Fruit fly (Drosophila melanogaster) whole organism, prepupa: Measurements from ENCODE around the gene CG32099.
A peak's percentile ranks its signal among the peaks of the same experiment; 100 is the strongest.

Source experiments
- Blimp-1 ChIP-seq: fragments of 200-800 bp; sonication (Bioruptor generic); optimal IDR thresholded peaks from 3 replicates; lab custom pipeline; 2017; ENCODE audit warnings: missing biosample characterization, missing genetic modification characterization, mild to moderate bottlenecking, moderate library complexity, missing genetic modification reagents
- CG10669 ChIP-seq: fragments of 200-800 bp; sonication (Bioruptor generic); optimal IDR thresholded peaks from 3 replicates; lab custom pipeline; 2018; ENCODE audit warnings: missing biosample characterization, mild to moderate bottlenecking, missing genetic modification characterization, moderate library complexity
- CG11294 ChIP-seq: fragments of 200-800 bp; sonication (Bioruptor generic); IDR thresholded peaks from 2 replicates; pipeline ENCODE4 v1.3.6; 2022; ENCODE audit warnings: missing biosample characterization, missing genetic modification characterization
- CG11762 ChIP-seq: fragments of 200-800 bp; sonication (Bioruptor generic); optimal IDR thresholded peaks from 3 replicates; lab custom pipeline; 2016; ENCODE audit warnings: missing biosample characterization, missing genetic modification characterization; ENCODE audit not compliant: insufficient read depth
- CG11902 ChIP-seq: fragments of 200-800 bp; sonication (Bioruptor generic); optimal IDR thresholded peaks from 3 replicates; lab custom pipeline; 2016; ENCODE audit warnings: missing biosample characterization, missing genetic modification characterization
- CG15336 ChIP-seq: fragments of 200-800 bp; sonication (Bioruptor generic); IDR thresholded peaks from 2 replicates; pipeline ENCODE4 v1.3.6; 2022; ENCODE audit warnings: missing biosample characterization, missing genetic modification characterization
- CG1621 ChIP-seq: fragments of 200-800 bp; sonication (Bioruptor generic); optimal IDR thresholded peaks from 3 replicates; lab custom pipeline; 2018; ENCODE audit warnings: missing biosample characterization, mild to moderate bottlenecking, missing genetic modification characterization
- CG3032 ChIP-seq: fragments of 200-800 bp; optimal IDR thresholded peaks from 2 replicates; lab custom pipeline; 2019; ENCODE audit warnings: missing biosample characterization, mild to moderate bottlenecking, missing genetic modification characterization, moderate library complexity
- CG31627 ChIP-seq: fragments of 200-800 bp; sonication (Bioruptor generic); optimal IDR thresholded peaks from 3 replicates; lab custom pipeline; 2016; ENCODE audit warnings: missing biosample characterization, missing genetic modification characterization
- CG32006 ChIP-seq: fragments of 200-800 bp; sonication (Bioruptor generic); optimal IDR thresholded peaks from 3 replicates; lab custom pipeline; 2017; ENCODE audit warnings: missing biosample characterization, mild to moderate bottlenecking, missing genetic modification characterization
- CG34406 ChIP-seq: fragments of 200-800 bp; sonication (Bioruptor generic); optimal IDR thresholded peaks from 3 replicates; lab custom pipeline; 2016; ENCODE audit warnings: missing biosample characterization, missing genetic modification characterization
- CG3919 ChIP-seq: fragments of 200-800 bp; sonication (Bioruptor generic); optimal IDR thresholded peaks from 3 replicates; lab custom pipeline; 2016; ENCODE audit warnings: missing biosample characterization, missing genetic modification characterization
- CG4318 ChIP-seq: fragments of 200-800 bp; sonication (Bioruptor generic); optimal IDR thresholded peaks from 3 replicates; lab custom pipeline; 2017; ENCODE audit warnings: missing biosample characterization, mild to moderate bottlenecking, missing genetic modification characterization
- CG6276 ChIP-seq: fragments of 200-800 bp; sonication (Bioruptor generic); optimal IDR thresholded peaks from 2 replicates; lab custom pipeline; 2017; ENCODE audit warnings: missing biosample characterization, mild to moderate bottlenecking, missing genetic modification characterization
- CG6792 ChIP-seq: fragments of 200-800 bp; sonication (Bioruptor generic); optimal IDR thresholded peaks from 3 replicates; lab custom pipeline; 2016; ENCODE audit warnings: missing biosample characterization, missing genetic modification characterization
- CG6808 ChIP-seq: fragments of 200-800 bp; sonication (Bioruptor generic); optimal IDR thresholded peaks from 3 replicates; lab custom pipeline; 2017; ENCODE audit warnings: missing biosample characterization, missing genetic modification characterization, mild to moderate bottlenecking, moderate library complexity, missing genetic modification reagents
- CG6854 ChIP-seq: fragments of 200-800 bp; sonication (Bioruptor generic); optimal IDR thresholded peaks from 2 replicates; lab custom pipeline; 2017; ENCODE audit warnings: missing biosample characterization, mild to moderate bottlenecking, missing genetic modification characterization
- CG8319 ChIP-seq: fragments of 200-800 bp; sonication (Bioruptor generic); optimal IDR thresholded peaks from 3 replicates; lab custom pipeline; 2016; ENCODE audit warnings: missing biosample characterization, missing genetic modification characterization
- CG9139 ChIP-seq: fragments of 200-800 bp; sonication (Bioruptor generic); optimal IDR thresholded peaks from 3 replicates; lab custom pipeline; 2017; ENCODE audit warnings: missing biosample characterization, mild to moderate bottlenecking, missing genetic modification characterization
- Eip75B ChIP-seq: fragments of 200-800 bp; sonication (Bioruptor generic); optimal IDR thresholded peaks from 3 replicates; lab custom pipeline; 2016; ENCODE audit warnings: missing biosample characterization, missing genetic modification characterization
- Eip78C ChIP-seq: fragments of 200-800 bp; sonication (Bioruptor generic); peaks from one replicate; lab custom pipeline; 2016; ENCODE audit warnings: missing biosample characterization, missing genetic modification characterization
- Eip93F ChIP-seq: fragments of 200-800 bp; sonication (Bioruptor generic); optimal IDR thresholded peaks from 2 replicates; lab custom pipeline; 2016; ENCODE audit warnings: missing biosample characterization, mild to moderate bottlenecking, missing genetic modification characterization
- Ets96B ChIP-seq: fragments of 200-800 bp; optimal IDR thresholded peaks from 2 replicates; lab custom pipeline; 2019; ENCODE audit warnings: missing biosample characterization, mild to moderate bottlenecking, missing genetic modification characterization, moderate library complexity
- Gug ChIP-seq: fragments of 200-800 bp; sonication (Bioruptor generic); IDR thresholded peaks from 2 replicates; pipeline ENCODE4 v1.3.6; 2022; ENCODE audit warnings: missing biosample characterization, missing genetic modification characterization
- Hr38 ChIP-seq: sonication (Bioruptor generic); optimal IDR thresholded peaks from 2 replicates; lab custom pipeline; 2016; ENCODE audit warnings: missing biosample characterization, missing genetic modification characterization
- Hr39 ChIP-seq: fragments of 200-800 bp; sonication (Bioruptor generic); optimal IDR thresholded peaks from 2 replicates; lab custom pipeline; 2016; ENCODE audit warnings: missing biosample characterization, missing genetic modification characterization
- Hr4 ChIP-seq: fragments of 200-800 bp; sonication (Bioruptor generic); optimal IDR thresholded peaks from 3 replicates; lab custom pipeline; 2016; ENCODE audit warnings: missing biosample characterization, missing genetic modification characterization
- Lpt ChIP-seq: fragments of 200-800 bp; sonication (Bioruptor generic); optimal IDR thresholded peaks from 3 replicates; lab custom pipeline; 2016; ENCODE audit warnings: missing biosample characterization, missing genetic modification characterization
- OdsH ChIP-seq: fragments of 200-800 bp; sonication (Bioruptor generic); optimal IDR thresholded peaks from 3 replicates; lab custom pipeline; 2016; ENCODE audit warnings: missing biosample characterization, missing genetic modification characterization
- Sox102F ChIP-seq: fragments of 200-800 bp; sonication (Bioruptor generic); optimal IDR thresholded peaks from 2 replicates; lab custom pipeline; 2016; ENCODE audit warnings: missing biosample characterization, mild to moderate bottlenecking, missing genetic modification characterization
- Sox14 ChIP-seq: fragments of 200-800 bp; sonication (Bioruptor generic); optimal IDR thresholded peaks from 3 replicates; lab custom pipeline; 2016; ENCODE audit warnings: missing biosample characterization, missing genetic modification characterization
- Sox15 ChIP-seq: fragments of 200-800 bp; sonication (Bioruptor generic); optimal IDR thresholded peaks from 3 replicates; lab custom pipeline; 2016; ENCODE audit warnings: missing biosample characterization, missing genetic modification characterization
- achi ChIP-seq: fragments of 200-800 bp; sonication (Bioruptor generic); optimal IDR thresholded peaks from 3 replicates; lab custom pipeline; 2016; ENCODE audit warnings: missing biosample characterization, missing genetic modification characterization
- acj6 ChIP-seq: fragments of 200-800 bp; sonication (Bioruptor generic); optimal IDR thresholded peaks from 3 replicates; lab custom pipeline; 2016; ENCODE audit warnings: missing biosample characterization, missing genetic modification characterization
- cyc ChIP-seq: fragments of 200-800 bp; sonication (Bioruptor generic); optimal IDR thresholded peaks from 3 replicates; lab custom pipeline; 2016; ENCODE audit warnings: missing biosample characterization, missing genetic modification characterization
- dac ChIP-seq: fragments of 200-800 bp; sonication (Bioruptor generic); optimal IDR thresholded peaks from 2 replicates; lab custom pipeline; 2017; ENCODE audit warnings: missing biosample characterization, mild to moderate bottlenecking, missing genetic modification characterization
- dsx ChIP-seq: fragments of 200-800 bp; optimal IDR thresholded peaks from 3 replicates; lab custom pipeline; 2019; ENCODE audit warnings: missing biosample characterization, mild to moderate bottlenecking, missing genetic modification characterization, moderate library complexity; ENCODE audit not compliant: poor library complexity, severe bottlenecking
- esn ChIP-seq: fragments of 200-800 bp; sonication (Bioruptor generic); optimal IDR thresholded peaks from 2 replicates; lab custom pipeline; 2016; ENCODE audit warnings: missing biosample characterization, mild to moderate bottlenecking, missing genetic modification characterization, moderate library complexity
- fd59A ChIP-seq: fragments of 200-800 bp; sonication (Bioruptor generic); optimal IDR thresholded peaks from 2 replicates; lab custom pipeline; 2017; ENCODE audit warnings: missing biosample characterization, mild to moderate bottlenecking, missing genetic modification characterization, missing genetic modification reagents
- fd85E ChIP-seq: fragments of 200-800 bp; sonication (Bioruptor generic); optimal IDR thresholded peaks from 3 replicates; lab custom pipeline; 2016; ENCODE audit warnings: missing biosample characterization, missing genetic modification characterization
- fkh ChIP-seq: fragments of 200-800 bp; sonication (Bioruptor generic); optimal IDR thresholded peaks from 3 replicates; lab custom pipeline; 2017; ENCODE audit warnings: missing biosample characterization, mild to moderate bottlenecking, missing genetic modification characterization, moderate library complexity
- lz ChIP-seq: fragments of 200-800 bp; sonication (Bioruptor generic); optimal IDR thresholded peaks from 3 replicates; lab custom pipeline; 2016; ENCODE audit warnings: missing biosample characterization, missing genetic modification characterization
- net ChIP-seq: fragments of 200-800 bp; sonication (Bioruptor generic); optimal IDR thresholded peaks from 3 replicates; lab custom pipeline; 2016; ENCODE audit warnings: missing biosample characterization, missing genetic modification characterization
- pdm3 ChIP-seq: fragments of 200-800 bp; sonication (Bioruptor generic); optimal IDR thresholded peaks from 3 replicates; lab custom pipeline; 2016; ENCODE audit warnings: missing biosample characterization, missing genetic modification characterization
- spab ChIP-seq: fragments of 200-800 bp; sonication (Bioruptor generic); optimal IDR thresholded peaks from 2 replicates; lab custom pipeline; 2017; ENCODE audit warnings: missing biosample characterization, mild to moderate bottlenecking, missing genetic modification characterization, missing genetic modification reagents
- ss ChIP-seq, 2 experiments: fragments of 200-800 bp; sonication (Bioruptor generic); optimal IDR thresholded peaks; 2 replicates in 1 of 2; 3 replicates in 1 of 2; lab custom pipeline; 2017 to 2018; ENCODE audit warnings: mild to moderate bottlenecking in 2 of 2, missing biosample characterization in 2 of 2, missing genetic modification characterization in 2 of 2, moderate library complexity in 1 of 2
- svp ChIP-seq: fragments of 200-800 bp; sonication (Bioruptor generic); peaks from one replicate; lab custom pipeline; 2016; ENCODE audit warnings: missing biosample characterization, missing genetic modification characterization
- topi ChIP-seq: fragments of 200-800 bp; sonication (Bioruptor generic); optimal IDR thresholded peaks from 3 replicates; lab custom pipeline; 2016; ENCODE audit warnings: missing biosample characterization, missing genetic modification characterization
- vri ChIP-seq: fragments of 200-800 bp; sonication (Bioruptor generic); optimal IDR thresholded peaks from 3 replicates; lab custom pipeline; 2016; ENCODE audit warnings: missing biosample characterization, mild to moderate bottlenecking, missing genetic modification characterization

Gene CG32099

DNA sequence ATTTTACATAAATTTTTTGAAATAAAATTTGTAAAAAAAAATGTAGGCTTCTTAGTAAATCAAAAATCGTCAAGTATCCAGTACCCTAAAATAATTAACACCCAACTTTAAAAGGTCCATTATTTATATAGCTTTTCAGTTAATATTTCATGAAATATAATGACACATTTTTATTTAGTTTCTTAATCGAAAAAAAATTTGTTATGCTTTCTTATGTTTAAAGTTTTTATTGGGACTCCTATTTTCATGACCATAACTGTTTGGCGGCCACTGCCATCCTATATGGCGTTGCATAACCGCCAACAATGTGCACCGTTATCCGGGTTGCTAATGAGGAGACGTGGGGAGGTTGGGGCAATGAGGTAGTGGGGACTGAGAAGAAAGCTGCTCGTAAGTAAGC, 40.6 kb upstream of the CG32099 start (continued):
- TF ChIP-seq OdsH (GFP tag; lab: Kevin White, UChicago) = no peak
- TF ChIP-seq Gug (GFP tag; lab: Robert Waterston, UW) = peak; percentile 29; the same call in 1 of the 2 replicates
- peak; percentile 64 for TF ChIP-seq CG15336 (GFP tag; lab: Robert Waterston, UW)
- no peak for TF ChIP-seq Lpt (GFP tag; lab: Kevin White, UChicago)
- TF ChIP-seq topi (GFP tag; lab: Kevin White, UChicago) = peak; percentile 40
- TF ChIP-seq fd59A (GFP tag; lab: Kevin White, UChicago) = no peak
- no peak for TF ChIP-seq CG1621 (tag; lab: Kevin White, UChicago)
- TF ChIP-seq dac (GFP tag; lab: Kevin White, UChicago) = no peak
- no peak for TF ChIP-seq acj6
- no peak for TF ChIP-seq lz (GFP tag; lab: Kevin White, UChicago)
- no peak for TF ChIP-seq Blimp-1 (GFP tag; lab: Kevin White, UChicago)
- no peak for TF ChIP-seq CG6854 (GFP tag; lab: Kevin White, UChicago)

DNA sequence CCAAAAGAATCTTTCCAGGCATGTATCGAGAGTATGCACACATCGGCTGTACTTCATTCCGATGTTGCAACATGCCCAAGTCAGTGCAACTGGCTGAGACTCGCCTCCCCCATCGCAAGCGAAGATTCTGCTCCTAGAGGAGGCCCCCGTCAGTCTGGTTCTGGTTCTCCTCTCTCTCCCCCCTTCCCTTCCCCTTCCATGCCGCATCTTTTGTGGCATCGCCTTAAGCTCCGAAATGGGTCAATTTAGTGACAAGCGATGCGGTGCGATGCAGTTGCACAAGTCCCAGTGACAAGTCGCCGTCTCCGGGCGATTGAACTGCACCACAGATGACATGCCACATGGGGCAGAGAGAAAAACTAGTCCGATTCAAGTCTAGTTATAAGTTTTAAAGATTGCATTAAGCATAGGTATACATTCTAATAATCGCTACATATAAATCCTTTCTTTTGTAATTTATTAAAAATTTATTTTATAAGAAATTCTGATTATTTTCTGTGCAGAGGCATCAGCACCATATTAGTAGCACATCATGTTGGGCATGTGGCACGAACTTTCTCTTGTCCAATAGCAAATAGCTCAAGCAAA, 39.9 kb upstream of the CG32099 start:
- TF ChIP-seq Hr4 (GFP tag; lab: Kevin White, UChicago) (peak; percentile 41), fkh (GFP tag; lab: Kevin White, UChicago) (no peak), CG34406 (peak; percentile 29), svp (GFP tag; lab: Kevin White, UChicago) (no peak), Hr39 (GFP tag; lab: Kevin White, UChicago) (no peak), Eip93F (GFP tag; lab: Kevin White, UChicago) (no peak), Sox15 (GFP tag; lab: Kevin White, UChicago) (no peak), net (GFP tag; lab: Kevin White, UChicago) (no peak), CG11294 (GFP tag; lab: Robert Waterston, UW) (no peak), CG3032 (tag; lab: Kevin White, UChicago) (peak; percentile 20), CG11902 (no peak), cyc (GFP tag; lab: Kevin White, UChicago) (no peak), Eip75B (GFP tag; lab: Kevin White, UChicago) (no peak), Sox102F (GFP tag; lab: Kevin White, UChicago) (no peak), Ets96B (tag; lab: Kevin White, UChicago) (peak; percentile 1), CG10669 (peak; percentile 7), Blimp-1 (GFP tag; lab: Kevin White, UChicago) (no peak), spab (GFP tag; lab: Kevin White, UChicago) (no peak), CG31627 (GFP tag; lab: Kevin White, UChicago) (no peak), lz (GFP tag; lab: Kevin White, UChicago) (no peak), CG32006 (GFP tag; lab: Kevin White, UChicago) (peak; percentile 78), CG9139 (GFP tag; lab: Kevin White, UChicago) (no peak), CG6808 (GFP tag; lab: Kevin White, UChicago) (no peak), CG6276 (GFP tag; lab: Kevin White, UChicago) (peak; percentile 38), acj6 (peak; percentile 36), achi (GFP tag; lab: Kevin White, UChicago) (peak; percentile 55), CG4318 (GFP tag; lab: Kevin White, UChicago) (peak; percentile 54), Lpt (GFP tag; lab: Kevin White, UChicago) (no peak), CG15336 (GFP tag; lab: Robert Waterston, UW) (peak; percentile 74), Hr38 (GFP tag; lab: Kevin White, UChicago) (no peak), CG6792 (GFP tag; lab: Kevin White, UChicago) (no peak), ss (GFP tag; optimal IDR thresholded peaks at IDR 0.05; lab: Kevin White, UChicago) (peak; percentile 3 to 28), Sox14 (GFP tag; lab: Kevin White, UChicago) (no peak), OdsH (GFP tag; lab: Kevin White, UChicago) (peak; percentile 34), Eip78C (GFP tag; lab: Kevin White, UChicago) (peak; percentile 83), CG3919 (GFP tag; lab: Kevin White, UChicago) (peak; percentile 31), dsx (GFP tag; lab: Kevin White, UChicago) (no peak), pdm3 (GFP tag; lab: Kevin White, UChicago) (no peak), CG8319 (no peak), esn (GFP tag; lab: Kevin White, UChicago) (no peak), CG11762 (GFP tag; lab: Kevin White, UChicago) (peak; percentile 11), vri (GFP tag; lab: Kevin White, UChicago) (no peak), fd85E (GFP tag; lab: Kevin White, UChicago) (no peak)
